Fruit fly (Drosophila melanogaster) whole organism, embryonic: ENCODE data around the gene Best3.
A peak's percentile ranks its signal among the peaks of the same experiment; 100 is the strongest.

Experiments used
- Ada2b ChIP-seq: fragments of 200-800 bp; sonication (Bioruptor generic); IDR thresholded peaks from 2 replicates; pipeline ENCODE4 v1.3.6; 2022; ENCODE audit warnings: missing biosample characterization, missing genetic modification characterization
- CG10209 ChIP-seq: fragments of 200-800 bp; sonication (Bioruptor generic); optimal IDR thresholded peaks from 3 replicates; lab custom pipeline; 2017; ENCODE audit warnings: missing biosample characterization, mild to moderate bottlenecking, missing genetic modification characterization, missing genetic modification reagents
- CG10462 ChIP-seq: fragments of 200-800 bp; sonication (Bioruptor generic); optimal IDR thresholded peaks from 2 replicates; lab custom pipeline; 2016; ENCODE audit warnings: missing biosample characterization, missing genetic modification characterization
- CG10979 ChIP-seq: fragments of 200-800 bp; sonication (Bioruptor generic); optimal IDR thresholded peaks from 2 replicates; lab custom pipeline; 2018; ENCODE audit warnings: missing biosample characterization, mild to moderate bottlenecking, missing genetic modification characterization, moderate library complexity
- CG11247 ChIP-seq: fragments of 200-800 bp; sonication (Bioruptor generic); IDR thresholded peaks from 2 replicates; pipeline ENCODE4 v1.3.6; 2022; ENCODE audit warnings: missing biosample characterization, missing genetic modification characterization
- CG11504 ChIP-seq: fragments of 200-800 bp; sonication (Bioruptor generic); optimal IDR thresholded peaks from 3 replicates; lab custom pipeline; 2019; ENCODE audit warnings: missing biosample characterization, mild to moderate bottlenecking, missing genetic modification characterization, moderate library complexity
- CG11696 ChIP-seq: fragments of 200-800 bp; sonication (Bioruptor generic); IDR thresholded peaks from 2 replicates; pipeline ENCODE4 v1.3.6; 2022; ENCODE audit warnings: missing biosample characterization, missing genetic modification characterization
- CG12071 ChIP-seq: fragments of 200-800 bp; sonication (Bioruptor generic); optimal IDR thresholded peaks from 3 replicates; lab custom pipeline; 2018; ENCODE audit warnings: missing biosample characterization, mild to moderate bottlenecking, missing genetic modification characterization
- CG12104 ChIP-seq: fragments of 200-800 bp; sonication (Bioruptor generic); optimal IDR thresholded peaks from 3 replicates; lab custom pipeline; 2016; ENCODE audit warnings: missing biosample characterization, missing genetic modification characterization
- CG13894 ChIP-seq: fragments of 200-800 bp; sonication (Bioruptor generic); optimal IDR thresholded peaks from 3 replicates; lab custom pipeline; 2018; ENCODE audit warnings: missing biosample characterization, mild to moderate bottlenecking, missing genetic modification characterization, moderate library complexity
- CG14441 ChIP-seq: fragments of 200-800 bp; sonication (Bioruptor generic); IDR thresholded peaks from 2 replicates; pipeline ENCODE4 v1.3.6; 2022; ENCODE audit warnings: missing biosample characterization, missing genetic modification characterization
- CG2678 ChIP-seq: fragments of 200-800 bp; sonication (Bioruptor generic); optimal IDR thresholded peaks from 3 replicates; lab custom pipeline; 2019; ENCODE audit warnings: missing biosample characterization, mild to moderate bottlenecking, missing genetic modification characterization, moderate library complexity
- CG30431 ChIP-seq: fragments of 200-800 bp; sonication (Bioruptor generic); optimal IDR thresholded peaks from 2 replicates; lab custom pipeline; 2017; ENCODE audit warnings: missing biosample characterization, missing genetic modification characterization
- CG32767 ChIP-seq: fragments of 200-800 bp; sonication (Bioruptor generic); IDR thresholded peaks from 2 replicates; pipeline ENCODE4 v1.3.6; 2022; ENCODE audit warnings: missing biosample characterization, missing genetic modification characterization
- CG4404 ChIP-seq: fragments of 200-800 bp; sonication (Bioruptor generic); IDR thresholded peaks from 2 replicates; pipeline ENCODE4 v1.3.6; 2022; ENCODE audit warnings: missing biosample characterization, missing genetic modification characterization
- CG4617 ChIP-seq: fragments of 200-800 bp; sonication (Bioruptor generic); optimal IDR thresholded peaks from 3 replicates; lab custom pipeline; 2016; ENCODE audit warnings: missing biosample characterization, missing genetic modification characterization, borderline replicate concordance
- CG4820 ChIP-seq: fragments of 200-800 bp; sonication (Bioruptor generic); optimal IDR thresholded peaks from 3 replicates; lab custom pipeline; 2016; ENCODE audit warnings: missing biosample characterization, missing genetic modification characterization
- CG6689 ChIP-seq: fragments of 200-800 bp; sonication (Bioruptor generic); IDR thresholded peaks from 2 replicates; pipeline ENCODE4 v1.3.6; 2022; ENCODE audit warnings: missing biosample characterization, missing genetic modification characterization
- CG6791 ChIP-seq: fragments of 200-800 bp; sonication (Bioruptor generic); IDR thresholded peaks from 3 replicates; pipeline ENCODE4 v1.3.6; 2022; ENCODE audit warnings: missing biosample characterization, missing genetic modification characterization; ENCODE audit not compliant: partially characterized antibody
- CG7271 ChIP-seq: fragments of 200-800 bp; sonication (Bioruptor generic); optimal IDR thresholded peaks from 2 replicates; lab custom pipeline; 2018; ENCODE audit warnings: missing biosample characterization, mild to moderate bottlenecking, missing genetic modification characterization, moderate library complexity
- CG7556 ChIP-seq: fragments of 200-800 bp; sonication (Bioruptor generic); optimal IDR thresholded peaks from 2 replicates; lab custom pipeline; 2017; ENCODE audit warnings: missing biosample characterization, mild to moderate bottlenecking, missing genetic modification characterization
- CG7839 ChIP-seq: fragments of 200-800 bp; sonication (Bioruptor generic); optimal IDR thresholded peaks from 3 replicates; lab custom pipeline; 2018; ENCODE audit warnings: missing biosample characterization, mild to moderate bottlenecking, missing genetic modification characterization, moderate library complexity
- CG7963 ChIP-seq: fragments of 200-800 bp; sonication (Bioruptor generic); IDR thresholded peaks from 3 replicates; pipeline ENCODE4 v1.3.6; 2022; ENCODE audit warnings: missing biosample characterization, missing genetic modification characterization; ENCODE audit not compliant: partially characterized antibody
- CG8281 ChIP-seq: fragments of 200-800 bp; sonication (Bioruptor generic); optimal IDR thresholded peaks from 2 replicates; lab custom pipeline; 2018; ENCODE audit warnings: missing biosample characterization, mild to moderate bottlenecking, missing genetic modification characterization, moderate library complexity
- CG8478 ChIP-seq: fragments of >200 bp; optimal IDR thresholded peaks from 2 replicates; lab custom pipeline; 2018
- D19A ChIP-seq: fragments of 200-800 bp; optimal IDR thresholded peaks from 3 replicates; lab custom pipeline; 2019; ENCODE audit warnings: missing biosample characterization, mild to moderate bottlenecking, missing genetic modification characterization, moderate library complexity
- Ets65A ChIP-seq: fragments of 200-800 bp; sonication (Bioruptor generic); peaks from one replicate; lab custom pipeline; 2016; ENCODE audit warnings: missing biosample characterization, missing genetic modification characterization
- Fer1 ChIP-seq: fragments of 200-800 bp; sonication (Bioruptor generic); optimal IDR thresholded peaks from 2 replicates; lab custom pipeline; 2017; ENCODE audit warnings: missing biosample characterization, mild to moderate bottlenecking, missing genetic modification characterization
- Fer3 ChIP-seq: fragments of 200-800 bp; sonication (Bioruptor generic); optimal IDR thresholded peaks from 2 replicates; lab custom pipeline; 2018; ENCODE audit warnings: missing biosample characterization, mild to moderate bottlenecking, missing genetic modification characterization, moderate library complexity
- H15 ChIP-seq: fragments of 200-800 bp; sonication (Bioruptor generic); IDR thresholded peaks from 3 replicates; pipeline ENCODE4 v1.3.6; 2022; ENCODE audit warnings: missing biosample characterization, missing genetic modification characterization
- HLH4C ChIP-seq: fragments of 200-800 bp; sonication (Bioruptor generic); IDR thresholded peaks from 3 replicates; pipeline ENCODE4 v1.3.6; 2022; ENCODE audit warnings: missing biosample characterization, missing genetic modification characterization; ENCODE audit not compliant: partially characterized antibody
- HmgD ChIP-seq: fragments of 200-800 bp; sonication (Bioruptor generic); optimal IDR thresholded peaks from 3 replicates; lab custom pipeline; 2016; ENCODE audit warnings: missing biosample characterization, missing genetic modification characterization
- MESR4 ChIP-seq: fragments of 200-800 bp; sonication (Bioruptor generic); optimal IDR thresholded peaks from 2 replicates; lab custom pipeline; 2018; ENCODE audit warnings: missing biosample characterization, mild to moderate bottlenecking, missing genetic modification characterization, moderate library complexity
- NK7.1 ChIP-seq: fragments of 200-800 bp; sonication (Bioruptor generic); optimal IDR thresholded peaks from 3 replicates; lab custom pipeline; 2016; ENCODE audit warnings: missing biosample characterization, missing genetic modification characterization
- PHDP ChIP-seq: fragments of 200-800 bp; sonication (Bioruptor generic); optimal IDR thresholded peaks from 3 replicates; lab custom pipeline; 2018; ENCODE audit warnings: missing biosample characterization, mild to moderate bottlenecking, missing genetic modification characterization, moderate library complexity
- Xrp1 ChIP-seq: fragments of 200-800 bp; sonication (Bioruptor generic); IDR thresholded peaks from 2 replicates; pipeline ENCODE4 v1.3.6; 2022; ENCODE audit warnings: missing biosample characterization, missing genetic modification characterization
- YL-1 ChIP-seq: fragments of 200-800 bp; sonication (Bioruptor generic); optimal IDR thresholded peaks from 3 replicates; lab custom pipeline; 2017; ENCODE audit warnings: missing biosample characterization, mild to moderate bottlenecking, missing genetic modification characterization
- bigmax ChIP-seq: fragments of 200-800 bp; sonication (Bioruptor generic); optimal IDR thresholded peaks from 2 replicates; lab custom pipeline; 2018; ENCODE audit warnings: missing biosample characterization, mild to moderate bottlenecking, missing genetic modification characterization
- bowl ChIP-seq: fragments of 200-800 bp; sonication (Bioruptor generic); IDR thresholded peaks from 2 replicates; pipeline ENCODE4 v1.3.6; 2022; ENCODE audit warnings: missing biosample characterization, missing genetic modification characterization
- caup ChIP-seq: fragments of 200-800 bp; sonication (Bioruptor generic); optimal IDR thresholded peaks from 3 replicates; lab custom pipeline; 2017; ENCODE audit warnings: missing biosample characterization, mild to moderate bottlenecking, missing genetic modification characterization, moderate library complexity; ENCODE audit not compliant: severe bottlenecking
- crol ChIP-seq: fragments of 200-800 bp; sonication (Bioruptor generic); IDR thresholded peaks from 2 replicates; pipeline ENCODE4 v1.3.6; 2022; ENCODE audit warnings: missing biosample characterization, missing genetic modification characterization
- eve ChIP-seq, 2 experiments: fragments of >200 bp; optimal IDR thresholded peaks; 2 replicates each; lab custom pipeline; 2017; ENCODE audit warnings: missing biosample characterization in 2 of 2, missing genetic modification characterization in 2 of 2
- grau ChIP-seq: fragments of 200-800 bp; optimal IDR thresholded peaks from 3 replicates; lab custom pipeline; 2019; ENCODE audit warnings: missing biosample characterization, mild to moderate bottlenecking, missing genetic modification characterization, moderate library complexity
- gt ChIP-seq: fragments of 200-800 bp; sonication (Bioruptor generic); IDR thresholded peaks from 2 replicates; pipeline ENCODE4 v1.3.6; 2022; ENCODE audit warnings: missing biosample characterization, missing genetic modification characterization
- hb ChIP-seq: fragments of 200-800 bp; sonication (Bioruptor generic); IDR thresholded peaks from 3 replicates; pipeline ENCODE4 v1.3.6; 2022; ENCODE audit warnings: missing biosample characterization, missing genetic modification characterization; ENCODE audit not compliant: partially characterized antibody
- her ChIP-seq: fragments of 200-800 bp; sonication (Bioruptor generic); optimal IDR thresholded peaks from 2 replicates; lab custom pipeline; 2016; ENCODE audit warnings: missing biosample characterization, missing genetic modification characterization
- insv ChIP-seq, 2 experiments: fragments of 200-800 bp; sonication (Bioruptor generic); optimal IDR thresholded peaks; 3 replicates each; lab custom pipeline; 2016 to 2018; ENCODE audit warnings: missing biosample characterization in 2 of 2, missing genetic modification characterization in 2 of 2
- lilli ChIP-seq: fragments of 200-800 bp; sonication (Bioruptor generic); optimal IDR thresholded peaks from 3 replicates; lab custom pipeline; 2016; ENCODE audit warnings: missing biosample characterization, missing genetic modification characterization
- odd ChIP-seq: fragments of 200-800 bp; sonication (Bioruptor generic); optimal IDR thresholded peaks from 2 replicates; lab custom pipeline; 2017; ENCODE audit warnings: missing biosample characterization, mild to moderate bottlenecking, missing genetic modification characterization
- p53 ChIP-seq: fragments of 200-800 bp; sonication (Bioruptor generic); optimal IDR thresholded peaks from 2 replicates; lab custom pipeline; 2016; ENCODE audit warnings: missing biosample characterization, missing genetic modification characterization
- seq ChIP-seq: fragments of 200-800 bp; sonication (Bioruptor generic); IDR thresholded peaks from 2 replicates; pipeline ENCODE4 v1.3.6; 2022; ENCODE audit warnings: missing biosample characterization, missing genetic modification characterization
- trem ChIP-seq: fragments of 200-800 bp; optimal IDR thresholded peaks from 3 replicates; lab custom pipeline; 2019; ENCODE audit warnings: missing biosample characterization, mild to moderate bottlenecking, missing genetic modification characterization, moderate library complexity

Best3 gene

DNA sequence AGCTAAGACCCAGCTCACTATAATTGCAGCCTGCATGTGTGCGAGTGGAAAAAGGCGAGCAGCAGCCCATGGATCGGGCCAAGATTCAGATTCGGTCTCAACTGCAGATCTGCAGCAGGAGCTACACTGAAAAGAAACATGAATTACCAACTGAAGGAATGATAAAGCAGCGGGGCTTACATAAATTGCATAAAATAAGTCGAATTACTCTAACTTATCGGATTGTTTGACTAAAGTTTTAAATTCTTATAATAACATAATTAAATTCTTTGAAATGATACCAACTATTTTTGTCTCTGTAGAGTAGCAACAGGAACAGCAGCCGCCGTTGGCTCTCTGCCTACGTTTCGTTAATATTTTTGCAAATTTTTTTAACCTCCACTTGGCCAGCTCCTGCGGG is 42.0 kb downstream of the Best3 start:
- TF ChIP-seq hb (GFP tag; lab: Robert Waterston, UW) (no peak), CG4404 (0 out of 2 replicates have a peak, but pooled peaks have one; percentile 17), CG4820 (no peak), bowl (no peak), NK7.1 (GFP tag; lab: Kevin White, UChicago) (no peak), trem (no peak), gt (GFP tag; lab: Robert Waterston, UW) (no peak), CG13894 (tag; lab: Kevin White, UChicago) (no peak), grau (tag; lab: Kevin White, UChicago) (no peak), H15 (GFP tag; lab: Robert Waterston, UW) (no peak), CG10462 (GFP tag; lab: Kevin White, UChicago) (no peak), CG32767 (no peak), PHDP (tag; lab: Kevin White, UChicago) (no peak), CG14441 (GFP tag; lab: Robert Waterston, UW) (no peak), Fer3 (no peak), CG4617 (no peak), CG7839 (tag; lab: Kevin White, UChicago) (no peak), D19A (no peak), CG12071 (GFP tag; lab: Kevin White, UChicago) (no peak), odd (GFP tag; lab: Kevin White, UChicago) (no peak), her (GFP tag; lab: Kevin White, UChicago) (no peak), CG6689 (GFP tag; lab: Robert Waterston, UW) (no peak), Ets65A (GFP tag; lab: Kevin White, UChicago) (peak; percentile 22), HmgD (GFP tag; lab: Kevin White, UChicago) (no peak), lilli (no peak), CG11504 (tag; lab: Kevin White, UChicago) (no peak), insv (GFP tag; optimal IDR thresholded peaks at IDR 0.05; lab: Kevin White, UChicago) (no peak), Xrp1 (GFP tag; lab: Robert Waterston, UW) (peak; percentile 48; the same call in 1 of the 2 replicates), CG11247 (GFP tag; lab: Robert Waterston, UW) (no peak), CG10979 (tag; lab: Kevin White, UChicago) (peak; percentile 1), Fer1 (GFP tag; lab: Kevin White, UChicago) (no peak), YL-1 (no peak), Ada2b (GFP tag; lab: Robert Waterston, UW) (no peak), CG8281 (tag; lab: Kevin White, UChicago) (no peak), CG2678 (no peak), CG6791 (GFP tag; lab: Robert Waterston, UW) (no peak), CG7556 (GFP tag; lab: Kevin White, UChicago) (no peak), CG7271 (no peak), bigmax (GFP tag; lab: Kevin White, UChicago) (no peak), p53 (GFP tag; lab: Kevin White, UChicago) (no peak), CG30431 (peak; percentile 2), seq (GFP tag; lab: Robert Waterston, UW) (no peak), MESR4 (GFP tag; lab: Kevin White, UChicago) (no peak), caup (GFP tag; lab: Kevin White, UChicago) (no peak), eve (GFP tag; optimal IDR thresholded peaks at IDR 0.05; lab: Kevin White, UChicago) (no peak), CG10209 (GFP tag; lab: Kevin White, UChicago) (no peak), CG11696 (GFP tag; lab: Robert Waterston, UW) (no peak), HLH4C (no peak), CG7963 (GFP tag; lab: Robert Waterston, UW) (no peak), CG8478 (lab: Kevin White, UChicago) (no peak), crol (GFP tag; lab: Robert Waterston, UW) (no peak), CG12104 (GFP tag; lab: Kevin White, UChicago) (no peak)
